Worm (Caenorhabditis elegans) whole organism, L1 larva: ENCODE results near the gene nhr-138.

ENCODE experiments used
- C34B4.2 ChIP-seq: sonication (generic microtip); optimal IDR thresholded peaks from 2 replicates; lab custom pipeline; 2017; ENCODE audit warnings: mild to moderate bottlenecking, missing genetic modification characterization, missing compliant biosample characterization
- F16B12.6 ChIP-seq: fragments of 150-350 bp; optimal IDR thresholded peaks from 2 replicates; lab custom pipeline; 2014; ENCODE audit warnings: missing biosample characterization, missing genetic modification characterization
- Y116A8C.19 ChIP-seq: sonication (generic microtip); optimal IDR thresholded peaks from 2 replicates; lab custom pipeline; 2016; ENCODE audit warnings: missing compliant biosample characterization, missing genetic modification characterization, borderline replicate concordance
- aha-1 ChIP-seq: fragments of 150-350 bp; optimal IDR thresholded peaks from 2 replicates; lab custom pipeline; 2014; ENCODE audit warnings: missing biosample characterization, missing genetic modification characterization
- alr-1 ChIP-seq: fragments of 200-800 bp; sonication (Bioruptor generic); optimal IDR thresholded peaks from 2 replicates; lab custom pipeline; 2018; ENCODE audit warnings: borderline replicate concordance, mild to moderate bottlenecking, missing genetic modification characterization, missing compliant biosample characterization
- aly-2 ChIP-seq: fragments of 150-350 bp; optimal IDR thresholded peaks from 2 replicates; lab custom pipeline; 2014; ENCODE audit warnings: missing biosample characterization, missing genetic modification characterization
- ama-1 ChIP-seq: fragments of 150-350 bp; optimal IDR thresholded peaks from 2 replicates; lab custom pipeline; 2014
- blmp-1 ChIP-seq: fragments of 150-350 bp; optimal IDR thresholded peaks from 2 replicates; lab custom pipeline; 2014; ENCODE audit warnings: missing biosample characterization, missing genetic modification characterization
- ceh-82 ChIP-seq, 3 experiments: fragments of 150-350 bp in 1 of 3; sonication (generic microtip) in 2 of 3; optimal IDR thresholded peaks; 2 replicates each; lab custom pipeline; 2014 to 2017; ENCODE audit warnings: missing biosample characterization in 3 of 3, missing genetic modification characterization in 3 of 3
- ceh-90 ChIP-seq: sonication (generic microtip); optimal IDR thresholded peaks from 2 replicates; lab custom pipeline; 2016; ENCODE audit warnings: missing genetic modification characterization, missing compliant biosample characterization
- dpl-1 ChIP-seq, 3 experiments: fragments of 150-350 bp in 2 of 3; sonication (generic microtip) in 1 of 3; optimal IDR thresholded peaks; 2 replicates each; lab custom pipeline; 2014 to 2017; ENCODE audit warnings: missing biosample characterization in 3 of 3, missing genetic modification characterization in 3 of 3, missing genetic modification reagents in 3 of 3
- dsc-1 ChIP-seq: sonication (generic microtip); optimal IDR thresholded peaks from 2 replicates; lab custom pipeline; 2016; ENCODE audit warnings: mild to moderate bottlenecking, missing genetic modification characterization, missing compliant biosample characterization
- efl-1 ChIP-seq, 4 experiments: fragments of 150-350 bp; optimal IDR thresholded peaks in 3 of 4; peaks in 1 of 4; 1 replicate in 1 of 4; 2 replicates in 3 of 4; lab custom pipeline; 2014; ENCODE audit warnings: missing biosample characterization in 2 of 4, missing genetic modification characterization in 2 of 4, missing genetic modification reagents in 2 of 4
- efl-3 ChIP-seq: fragments of 200-800 bp; sonication (Bioruptor generic); optimal IDR thresholded peaks from 2 replicates; lab custom pipeline; 2018; ENCODE audit warnings: mild to moderate bottlenecking, missing genetic modification characterization, missing compliant biosample characterization
- egl-13 ChIP-seq: sonication (generic microtip); optimal IDR thresholded peaks from 2 replicates; lab custom pipeline; 2016; ENCODE audit warnings: missing genotype, missing genetic modification reagents, missing genetic modification characterization, missing compliant biosample characterization
- egl-27 ChIP-seq, 2 experiments: fragments of 150-350 bp in 1 of 2; sonication (generic microtip); optimal IDR thresholded peaks; 3 replicates each; lab custom pipeline; 2017 to 2018; ENCODE audit warnings: missing biosample characterization in 2 of 2, missing genetic modification characterization in 2 of 2, missing genetic modification reagents in 2 of 2
- elt-3 ChIP-seq, 6 experiments: fragments of 150-350 bp in 1 of 6; sonication (generic microtip); optimal IDR thresholded peaks; 2 replicates each; lab custom pipeline; 2017 to 2018; ENCODE audit warnings: missing biosample characterization in 6 of 6, missing genetic modification characterization in 6 of 6, inconsistent platforms in 1 of 6
- ets-5 ChIP-seq: fragments of 200-800 bp; sonication (Bioruptor generic); IDR thresholded peaks from 2 replicates; pipeline ENCODE4 v1.3.6; 2022; ENCODE audit warnings: missing genetic modification characterization, missing compliant biosample characterization
- fos-1 ChIP-seq: fragments of 150-350 bp; optimal IDR thresholded peaks from 2 replicates; lab custom pipeline; 2014; ENCODE audit warnings: missing biosample characterization, missing genetic modification characterization
- hlh-17 ChIP-seq: fragments of 200-800 bp; sonication (Bioruptor generic); optimal IDR thresholded peaks from 2 replicates; lab custom pipeline; 2018; ENCODE audit warnings: missing genetic modification characterization, mild to moderate bottlenecking, missing compliant biosample characterization, moderate library complexity, borderline replicate concordance
- hpl-2 ChIP-seq: fragments of 150-350 bp; optimal IDR thresholded peaks from 2 replicates; lab custom pipeline; 2014; ENCODE audit warnings: missing biosample characterization, missing genetic modification reagents, missing genetic modification characterization
- irx-1 ChIP-seq: sonication (generic microtip); optimal IDR thresholded peaks from 2 replicates; lab custom pipeline; 2016; ENCODE audit warnings: missing genetic modification characterization, missing compliant biosample characterization
- lin-13 ChIP-seq: fragments of 150-350 bp; optimal IDR thresholded peaks from 2 replicates; lab custom pipeline; 2014; ENCODE audit warnings: missing biosample characterization, missing genetic modification reagents, missing genetic modification characterization
- lin-14 ChIP-seq: fragments of 200-800 bp; sonication (Bioruptor generic); optimal IDR thresholded peaks from 2 replicates; lab custom pipeline; 2018; ENCODE audit warnings: mild to moderate bottlenecking, missing genetic modification characterization, moderate library complexity, missing compliant biosample characterization
- lin-39 ChIP-seq: fragments of 150-350 bp; optimal IDR thresholded peaks from 2 replicates; lab custom pipeline; 2014; ENCODE audit warnings: missing biosample characterization, missing genetic modification reagents, missing genetic modification characterization
- lsy-2 ChIP-seq, 2 experiments: fragments of 150-350 bp; optimal IDR thresholded peaks; 2 replicates each; lab custom pipeline; 2014; ENCODE audit warnings: missing biosample characterization in 2 of 2, missing genetic modification characterization in 2 of 2
- mab-9 ChIP-seq: fragments of 200-800 bp; sonication (Bioruptor generic); IDR thresholded peaks from 2 replicates; pipeline ENCODE4 v1.3.6; 2022; ENCODE audit warnings: missing genetic modification reagents, missing genetic modification characterization, missing compliant biosample characterization
- mdl-1 ChIP-seq, 2 experiments: fragments of 150-350 bp; optimal IDR thresholded peaks; 2 replicates each; lab custom pipeline; 2014 to 2017; ENCODE audit warnings: missing biosample characterization in 2 of 2, missing genetic modification characterization in 2 of 2, inconsistent platforms in 1 of 2
- mef-2 ChIP-seq: fragments of 150-350 bp; optimal IDR thresholded peaks from 2 replicates; lab custom pipeline; 2014; ENCODE audit warnings: missing biosample characterization, missing genetic modification characterization
- nhr-11 ChIP-seq: fragments of 150-350 bp; optimal IDR thresholded peaks from 2 replicates; lab custom pipeline; 2014; ENCODE audit warnings: missing biosample characterization, missing genetic modification characterization
- nhr-12 ChIP-seq: sonication (generic microtip); optimal IDR thresholded peaks from 2 replicates; lab custom pipeline; 2017; ENCODE audit warnings: missing biosample characterization, missing genetic modification characterization
- nhr-19 ChIP-seq: fragments of 200-800 bp; sonication (Bioruptor generic); conservative IDR thresholded peaks from 2 replicates; pipeline ENCODE4 v1.3.6; 2022; ENCODE audit warnings: missing genetic modification characterization, missing compliant biosample characterization
- nhr-237 ChIP-seq: fragments of 150-350 bp; optimal IDR thresholded peaks from 2 replicates; lab custom pipeline; 2014; ENCODE audit warnings: missing biosample characterization, missing genetic modification characterization
- nhr-28 ChIP-seq: fragments of 150-350 bp; optimal IDR thresholded peaks from 2 replicates; lab custom pipeline; 2014; ENCODE audit warnings: missing biosample characterization, missing genetic modification characterization
- nhr-47 ChIP-seq: sonication (generic microtip); optimal IDR thresholded peaks from 2 replicates; lab custom pipeline; 2016; ENCODE audit warnings: mild to moderate bottlenecking, missing genetic modification characterization, moderate library complexity, missing compliant biosample characterization
- nhr-77 ChIP-seq: fragments of 150-350 bp; optimal IDR thresholded peaks from 2 replicates; lab custom pipeline; 2014; ENCODE audit warnings: missing biosample characterization, missing genetic modification characterization
- nhr-85 ChIP-seq: sonication (generic microtip); peaks from one replicate; lab custom pipeline; 2016; ENCODE audit warnings: missing genetic modification characterization, inconsistent platforms, missing compliant biosample characterization
- nhr-90 ChIP-seq: sonication (generic microtip); optimal IDR thresholded peaks from 2 replicates; lab custom pipeline; 2016; ENCODE audit warnings: mild to moderate bottlenecking, missing genetic modification characterization, missing compliant biosample characterization; ENCODE audit not compliant: poor library complexity
- pax-3 ChIP-seq: fragments of 200-800 bp; sonication (Bioruptor generic); optimal IDR thresholded peaks from 2 replicates; lab custom pipeline; 2018; ENCODE audit warnings: mild to moderate bottlenecking, missing genetic modification characterization, moderate library complexity, missing compliant biosample characterization
- pqm-1 ChIP-seq: sonication (generic microtip); optimal IDR thresholded peaks from 3 replicates; lab custom pipeline; 2017; ENCODE audit warnings: missing biosample characterization, missing genetic modification characterization
- rnt-1 ChIP-seq: sonication (generic microtip); optimal IDR thresholded peaks from 2 replicates; lab custom pipeline; 2016; ENCODE audit warnings: mild to moderate bottlenecking, missing genetic modification characterization, moderate library complexity, missing compliant biosample characterization
- skn-1 ChIP-seq: fragments of 150-350 bp; optimal IDR thresholded peaks from 2 replicates; lab custom pipeline; 2014; ENCODE audit warnings: missing biosample characterization, missing genetic modification characterization
- snpc-4 ChIP-seq: fragments of 150-350 bp; optimal IDR thresholded peaks from 2 replicates; lab custom pipeline; 2014; ENCODE audit warnings: missing biosample characterization, missing genetic modification characterization
- snu-23 ChIP-seq: sonication (generic microtip); optimal IDR thresholded peaks from 2 replicates; lab custom pipeline; 2016; ENCODE audit warnings: missing genetic modification characterization, missing compliant biosample characterization
- sptf-1 ChIP-seq: fragments of 150-350 bp; optimal IDR thresholded peaks from 2 replicates; lab custom pipeline; 2014; ENCODE audit warnings: missing biosample characterization, missing genetic modification characterization
- swsn-7 ChIP-seq: sonication (generic microtip); optimal IDR thresholded peaks from 2 replicates; lab custom pipeline; 2016; ENCODE audit warnings: missing genetic modification characterization, missing compliant biosample characterization
- tbx-2 ChIP-seq: sonication (generic microtip); optimal IDR thresholded peaks from 2 replicates; lab custom pipeline; 2016; ENCODE audit warnings: missing genetic modification characterization, missing compliant biosample characterization
- unc-30 ChIP-seq: sonication (generic microtip); optimal IDR thresholded peaks from 2 replicates; lab custom pipeline; 2017; ENCODE audit warnings: missing biosample characterization, missing genetic modification characterization
- vab-15 ChIP-seq: sonication (generic microtip); optimal IDR thresholded peaks from 2 replicates; lab custom pipeline; 2017; ENCODE audit warnings: missing genotype, mild to moderate bottlenecking, missing genetic modification characterization, missing compliant biosample characterization
- xbp-1 ChIP-seq: sonication (generic microtip); optimal IDR thresholded peaks from 2 replicates; lab custom pipeline; 2016; ENCODE audit warnings: missing genetic modification characterization, missing compliant biosample characterization
- zip-4 ChIP-seq: fragments of 200-800 bp; sonication (Bioruptor generic); optimal IDR thresholded peaks from 2 replicates; lab custom pipeline; 2018; ENCODE audit warnings: mild to moderate bottlenecking, missing genetic modification characterization, moderate library complexity, missing compliant biosample characterization
- ztf-4 ChIP-seq: fragments of 150-350 bp; optimal IDR thresholded peaks from 2 replicates; lab custom pipeline; 2014; ENCODE audit warnings: missing biosample characterization, missing genetic modification characterization

The nhr-138 gene

DNA sequence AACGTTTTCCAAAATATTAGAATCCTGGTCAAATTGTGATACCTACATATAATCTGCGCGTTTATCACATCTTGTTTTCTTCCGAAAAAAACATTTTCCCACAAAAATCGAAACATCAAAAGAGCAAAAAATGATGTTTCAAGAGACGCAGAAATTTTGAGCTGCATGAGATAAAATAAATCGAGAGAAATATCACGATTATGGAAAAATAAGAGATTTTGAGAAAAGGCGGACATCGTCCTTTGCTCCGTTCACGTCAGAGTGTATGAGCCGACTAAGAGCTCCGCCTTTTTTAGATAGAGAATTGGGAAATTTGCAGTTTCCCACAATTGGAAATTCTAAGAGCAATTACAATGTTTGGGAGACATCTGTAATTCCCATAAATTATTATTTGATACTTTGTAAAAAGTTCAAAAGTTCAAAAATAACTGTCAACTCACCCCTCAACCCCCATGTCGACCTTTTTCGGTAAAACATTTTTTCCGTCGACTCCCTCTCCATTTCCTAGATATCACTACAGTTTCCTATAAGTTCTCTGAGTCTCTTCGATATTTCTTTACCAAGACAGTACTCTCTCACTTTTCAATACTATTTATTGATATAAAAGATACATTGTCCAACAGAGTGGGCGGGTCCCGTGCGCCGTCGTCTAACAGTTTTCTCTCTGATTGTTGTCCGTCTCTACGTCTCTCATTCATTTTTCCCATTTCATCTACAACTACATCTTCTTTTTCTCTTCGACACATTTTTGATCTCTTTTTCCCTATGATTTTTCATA, 31.8 kb downstream of the nhr-138 start (continued):
- no peak for TF ChIP-seq ets-5 (GFP tag; lab: Robert Waterston, UW)
- TF ChIP-seq efl-1 (optimal IDR thresholded peaks at IDR 0.05; lab: Kevin White, UChicago) = peak; percentile 15 to 32
- no peak for TF ChIP-seq efl-1 (GFP tag; optimal IDR thresholded peaks at IDR 0.05 in 1 of 2; lab: Kevin White, UChicago)
- TF ChIP-seq snpc-4 (tag; lab: Kevin White, UChicago) = peak; percentile 15
- TF ChIP-seq mdl-1 (tag; optimal IDR thresholded peaks at IDR 0.05; lab: Kevin White, UChicago) = peak in 1 of 2 experiments; percentile 19
- no peak for TF ChIP-seq mef-2 (tag; lab: Kevin White, UChicago)
- peak; percentile 6 for TF ChIP-seq nhr-77 (tag; lab: Kevin White, UChicago)
- peak; percentile 0 for TF ChIP-seq irx-1 (tag; lab: Kevin White, UChicago)
- no peak for TF ChIP-seq nhr-237 (tag; lab: Kevin White, UChicago)
- peak; percentile 9 for TF ChIP-seq nhr-47 (tag; lab: Kevin White, UChicago)
- TF ChIP-seq pqm-1 = no peak
- no peak for TF ChIP-seq sptf-1 (tag; lab: Kevin White, UChicago)
- TF ChIP-seq skn-1 (tag; lab: Kevin White, UChicago) = no peak
- TF ChIP-seq dsc-1 (tag; lab: Kevin White, UChicago) = peak; percentile 57
- no peak for TF ChIP-seq F16B12.6 (tag; lab: Kevin White, UChicago)
- no peak for TF ChIP-seq lin-13
- TF ChIP-seq elt-3 (tag; optimal IDR thresholded peaks at IDR 0.05; lab: Kevin White, UChicago) = peak in 2 of 6 experiments; percentile 78 to 85
- no peak for TF ChIP-seq alr-1
- TF ChIP-seq pax-3 = no peak
- TF ChIP-seq snu-23 = peak; percentile 76
- no peak for TF ChIP-seq ceh-82 (tag; optimal IDR thresholded peaks at IDR 0.05; lab: Kevin White, UChicago)
- no peak for TF ChIP-seq vab-15 (tag; lab: Kevin White, UChicago)
- TF ChIP-seq C34B4.2 (tag; lab: Kevin White, UChicago) = no peak
- no peak for TF ChIP-seq aly-2 (tag; lab: Kevin White, UChicago)
- TF ChIP-seq aha-1 (tag; lab: Kevin White, UChicago) = no peak
- TF ChIP-seq fos-1 = no peak
- peak in 2 of 3 experiments; percentile 2 to 17 for TF ChIP-seq dpl-1 (GFP tag; optimal IDR thresholded peaks at IDR 0.05; lab: Kevin White, UChicago)
- no peak for TF ChIP-seq nhr-11 (tag; lab: Kevin White, UChicago)
- TF ChIP-seq lin-14 (GFP tag; lab: Kevin White, UChicago) = peak; percentile 70
- no peak for TF ChIP-seq egl-27 (tag; optimal IDR thresholded peaks at IDR 0.05; lab: Kevin White, UChicago)
- TF ChIP-seq ztf-4 = peak; percentile 41
- TF ChIP-seq nhr-90 = peak; percentile 60
- TF ChIP-seq rnt-1 = no peak
- no peak for TF ChIP-seq hpl-2 (GFP tag; lab: Kevin White, UChicago)
- no peak for TF ChIP-seq egl-13
- no peak for TF ChIP-seq efl-3 (GFP tag; lab: Kevin White, UChicago)
- TF ChIP-seq mab-9 = no peak
- TF ChIP-seq lsy-2 (tag; optimal IDR thresholded peaks at IDR 0.05; lab: Kevin White, UChicago) = peak; percentile 29 to 57
- no peak for TF ChIP-seq hlh-17
- no peak for TF ChIP-seq ama-1
- no peak for TF ChIP-seq Y116A8C.19 (tag; lab: Kevin White, UChicago)
- peak; percentile 58 for TF ChIP-seq tbx-2
- peak; percentile 21 for TF ChIP-seq xbp-1 (tag; lab: Kevin White, UChicago)
- TF ChIP-seq lin-39 (tag; lab: Kevin White, UChicago) = no peak
- TF ChIP-seq ceh-90 = no peak
- TF ChIP-seq blmp-1 (tag; lab: Kevin White, UChicago) = peak; percentile 80
- TF ChIP-seq unc-30 (tag; lab: Kevin White, UChicago) = no peak
- peak; percentile 90 for TF ChIP-seq nhr-85 (tag; lab: Kevin White, UChicago)
- peak; percentile 28 for TF ChIP-seq nhr-19 (GFP tag; lab: Robert Waterston, UW)
- no peak for TF ChIP-seq nhr-12 (tag; lab: Kevin White, UChicago)
- TF ChIP-seq swsn-7 (tag; lab: Kevin White, UChicago) = peak; percentile 22
- no peak for TF ChIP-seq zip-4 (GFP tag; lab: Kevin White, UChicago)
- no peak for TF ChIP-seq nhr-28 (tag; lab: Kevin White, UChicago)
